Worm (Caenorhabditis elegans) whole organism, L4/young adult: Measurements from ENCODE around the gene let-70.

ENCODE experiments used
- W03F9.2 ChIP-seq: fragments of 150-350 bp; optimal IDR thresholded peaks from 2 replicates; lab custom pipeline; 2014; ENCODE audit warnings: missing biosample characterization, missing genetic modification characterization
- dao-5 ChIP-seq: sonication (generic microtip); optimal IDR thresholded peaks from 2 replicates; lab custom pipeline; 2016; ENCODE audit warnings: missing genotype, missing genetic modification characterization, moderate library complexity, missing compliant biosample characterization
- him-1 ChIP-seq: sonication (generic microtip); optimal IDR thresholded peaks from 2 replicates; lab custom pipeline; 2016; ENCODE audit warnings: missing genotype, missing genetic modification reagents, missing genetic modification characterization, missing compliant biosample characterization

- TF ChIP-seq him-1 (tag; lab: Kevin White, UChicago) (no peak), dao-5 (no peak), W03F9.2 (tag; lab: Kevin White, UChicago) (no peak)
These were observed 48.7 kb upstream of the let-70 start for ce11 chrIV:11130774-11131173.
